Worm (Caenorhabditis elegans) whole organism, L4 larva: ENCODE measurements around the gene F49C12.9.

Experiments used
- F10B5.3 ChIP-seq: sonication (generic microtip); optimal IDR thresholded peaks from 2 replicates; lab custom pipeline; 2016; ENCODE audit warnings: mild to moderate bottlenecking, missing genetic modification characterization, missing compliant biosample characterization
- F26F4.8 ChIP-seq: fragments of 200-800 bp; sonication (Bioruptor generic); conservative IDR thresholded peaks from 2 replicates; pipeline ENCODE4 v1.3.6; 2022; ENCODE audit warnings: missing genetic modification characterization, missing compliant biosample characterization
- F44E2.7 ChIP-seq: fragments of 200-800 bp; sonication (Bioruptor generic); IDR thresholded peaks from 2 replicates; pipeline ENCODE4 v2.1.2; 2022; ENCODE audit warnings: missing genetic modification characterization, missing compliant biosample characterization
- T20F7.1 ChIP-seq: fragments of 200-800 bp; sonication (Bioruptor generic); optimal IDR thresholded peaks from 2 replicates; lab custom pipeline; 2018; ENCODE audit warnings: mild to moderate bottlenecking, missing genetic modification characterization, missing compliant biosample characterization
- T26A8.4 ChIP-seq: fragments of 200-800 bp; sonication (Bioruptor generic); IDR thresholded peaks from 2 replicates; pipeline ENCODE4 v1.3.6; 2022; ENCODE audit warnings: missing genetic modification characterization, missing compliant biosample characterization
- Y75B8A.6 ChIP-seq: fragments of 200-800 bp; sonication (Bioruptor generic); IDR thresholded peaks from 2 replicates; pipeline ENCODE4 v1.3.6; 2022; ENCODE audit warnings: missing genetic modification reagents, missing genetic modification characterization, missing compliant biosample characterization
- ZK337.2 ChIP-seq: fragments of 200-800 bp; sonication (Bioruptor generic); IDR thresholded peaks from 2 replicates; pipeline ENCODE4 v1.3.6; 2022; ENCODE audit warnings: missing genetic modification reagents, missing genetic modification characterization, missing compliant biosample characterization
- aha-1 ChIP-seq: fragments of 150-350 bp; peaks from one replicate; lab custom pipeline; 2014; ENCODE audit warnings: missing biosample characterization, missing genetic modification characterization
- ama-1 ChIP-seq: fragments of 150-350 bp; optimal IDR thresholded peaks from 2 replicates; lab custom pipeline; 2014; ENCODE audit warnings: inconsistent platforms, mixed read lengths
- arid-1 ChIP-seq: fragments of 200-800 bp; sonication (Bioruptor generic); conservative IDR thresholded peaks from 2 replicates; pipeline ENCODE4 v1.3.6; 2022; ENCODE audit warnings: missing genetic modification reagents, missing genetic modification characterization, missing compliant biosample characterization
- ceh-32 ChIP-seq: sonication (generic microtip); optimal IDR thresholded peaks from 2 replicates; lab custom pipeline; 2016; ENCODE audit warnings: mild to moderate bottlenecking, missing genetic modification characterization, missing compliant biosample characterization; ENCODE audit not compliant: poor library complexity
- ceh-44 ChIP-seq: fragments of 200-800 bp; sonication (Bioruptor generic); IDR thresholded peaks from 2 replicates; pipeline ENCODE4 v1.3.6; 2022; ENCODE audit warnings: missing genetic modification reagents, missing genetic modification characterization, missing compliant biosample characterization
- ces-1 ChIP-seq: fragments of 150-350 bp; sonication (generic microtip); optimal IDR thresholded peaks from 4 replicates; lab custom pipeline; 2014; ENCODE audit warnings: missing biosample characterization, missing genetic modification reagents, missing genetic modification characterization
- ctbp-1 ChIP-seq: fragments of 200-800 bp; sonication (Bioruptor generic); IDR thresholded peaks from 2 replicates; pipeline ENCODE4 v1.3.6; 2022; ENCODE audit warnings: missing genetic modification reagents, missing genetic modification characterization, missing compliant biosample characterization
- daf-8 ChIP-seq: fragments of 200-800 bp; sonication (Bioruptor generic); IDR thresholded peaks from 2 replicates; pipeline ENCODE4 v1.3.6; 2022; ENCODE audit warnings: missing genetic modification characterization, missing compliant biosample characterization
- dmd-6 ChIP-seq: fragments of 200-800 bp; sonication (Bioruptor generic); IDR thresholded peaks from 2 replicates; pipeline ENCODE4 v1.3.6; 2022; ENCODE audit warnings: missing genetic modification reagents, missing genetic modification characterization, missing compliant biosample characterization
- dmd-8 ChIP-seq: fragments of 200-800 bp; sonication (Bioruptor generic); IDR thresholded peaks from 2 replicates; pipeline ENCODE4 v1.3.6; 2022; ENCODE audit warnings: missing genetic modification characterization, missing compliant biosample characterization
- egl-43 ChIP-seq: fragments of 200-800 bp; sonication (Bioruptor generic); IDR thresholded peaks from 2 replicates; pipeline ENCODE4 v1.3.6; 2022; ENCODE audit warnings: missing genetic modification reagents, missing genetic modification characterization, missing compliant biosample characterization
- gei-8 ChIP-seq: fragments of 200-800 bp; sonication (Bioruptor generic); optimal IDR thresholded peaks from 2 replicates; lab custom pipeline; 2018; ENCODE audit warnings: mild to moderate bottlenecking, missing genetic modification characterization, missing compliant biosample characterization
- hlh-30 ChIP-seq: sonication (generic microtip); optimal IDR thresholded peaks from 2 replicates; lab custom pipeline; 2017; ENCODE audit warnings: antibody characterized with exemption, mild to moderate bottlenecking, missing genetic modification characterization, missing compliant biosample characterization; ENCODE audit not compliant: insufficient read depth
- hmg-1.1 ChIP-seq: fragments of 200-800 bp; sonication (Bioruptor generic); IDR thresholded peaks from 2 replicates; pipeline ENCODE4 v1.3.6; 2022; ENCODE audit warnings: missing genetic modification reagents, missing genetic modification characterization, missing compliant biosample characterization
- jun-1 ChIP-seq: fragments of 150-350 bp; optimal IDR thresholded peaks from 2 replicates; lab custom pipeline; 2014; ENCODE audit warnings: missing biosample characterization, missing genetic modification reagents, missing genetic modification characterization
- lin-38 ChIP-seq: fragments of 200-800 bp; sonication (Bioruptor generic); IDR thresholded peaks from 2 replicates; pipeline ENCODE4 v1.3.6; 2022; ENCODE audit warnings: missing genetic modification reagents, missing genetic modification characterization, missing compliant biosample characterization
- lir-3 ChIP-seq: sonication (generic microtip); optimal IDR thresholded peaks from 2 replicates; lab custom pipeline; 2016; ENCODE audit warnings: mild to moderate bottlenecking, missing genetic modification characterization, missing compliant biosample characterization
- lsy-2 ChIP-seq, 2 experiments: fragments of 150-350 bp in 1 of 2; sonication (generic microtip) in 1 of 2; optimal IDR thresholded peaks; 2 replicates each; lab custom pipeline; 2014 to 2017; ENCODE audit warnings: missing biosample characterization in 2 of 2, missing genetic modification characterization in 2 of 2
- madf-5 ChIP-seq, 2 experiments: fragments of 200-800 bp; sonication (Bioruptor generic); IDR thresholded peaks; 2 replicates each; pipeline ENCODE4 v1.3.6; 2022; ENCODE audit warnings: missing compliant biosample characterization in 2 of 2, missing genetic modification characterization in 2 of 2
- mdl-1 ChIP-seq, 2 experiments: fragments of 150-350 bp in 1 of 2; sonication (generic microtip) in 1 of 2; optimal IDR thresholded peaks; 2 replicates each; lab custom pipeline; 2014 to 2017; ENCODE audit warnings: missing biosample characterization in 2 of 2, missing genetic modification characterization in 2 of 2
- mdt-29 ChIP-seq: fragments of 200-800 bp; sonication (Bioruptor generic); IDR thresholded peaks from 2 replicates; pipeline ENCODE4 v1.3.6; 2022; ENCODE audit warnings: missing genetic modification reagents, missing genetic modification characterization, missing compliant biosample characterization
- mep-1 ChIP-seq: fragments of 150-350 bp; sonication (generic microtip); optimal IDR thresholded peaks from 3 replicates; lab custom pipeline; 2014; ENCODE audit warnings: missing biosample characterization, missing genetic modification characterization
- mes-2 ChIP-seq: sonication (generic microtip); optimal IDR thresholded peaks from 2 replicates; lab custom pipeline; 2016; ENCODE audit warnings: missing genotype, mild to moderate bottlenecking, missing genetic modification characterization, missing compliant biosample characterization; ENCODE audit not compliant: poor library complexity, severe bottlenecking
- nhr-102 ChIP-seq: sonication (generic microtip); optimal IDR thresholded peaks from 2 replicates; lab custom pipeline; 2016; ENCODE audit warnings: mild to moderate bottlenecking, missing genetic modification characterization, moderate library complexity, missing compliant biosample characterization
- nhr-237 ChIP-seq: sonication (generic microtip); optimal IDR thresholded peaks from 2 replicates; lab custom pipeline; 2017; ENCODE audit warnings: missing biosample characterization, missing genetic modification characterization
- nhr-28 ChIP-seq: fragments of 150-350 bp; optimal IDR thresholded peaks from 2 replicates; lab custom pipeline; 2014; ENCODE audit warnings: missing biosample characterization, missing genetic modification characterization
- nhr-42 ChIP-seq: fragments of 200-800 bp; sonication (Bioruptor generic); IDR thresholded peaks from 2 replicates; pipeline ENCODE4 v1.3.6; 2022; ENCODE audit warnings: missing genetic modification characterization, missing compliant biosample characterization
- nhr-48 ChIP-seq: sonication (generic microtip); optimal IDR thresholded peaks from 2 replicates; lab custom pipeline; 2016; ENCODE audit warnings: mild to moderate bottlenecking, missing genetic modification characterization, missing compliant biosample characterization
- nhr-76 ChIP-seq: fragments of 150-350 bp; optimal IDR thresholded peaks from 2 replicates; lab custom pipeline; 2014; ENCODE audit warnings: missing biosample characterization, missing genetic modification characterization
- php-3 ChIP-seq: fragments of 200-800 bp; sonication (Bioruptor generic); IDR thresholded peaks from 2 replicates; pipeline ENCODE4 v1.3.6; 2022; ENCODE audit warnings: missing genetic modification reagents, missing genetic modification characterization, missing compliant biosample characterization
- pqm-1 ChIP-seq: sonication (generic microtip); optimal IDR thresholded peaks from 2 replicates; lab custom pipeline; 2017; ENCODE audit warnings: missing biosample characterization, missing genetic modification characterization
- saeg-2 ChIP-seq: fragments of 200-800 bp; sonication (Bioruptor generic); IDR thresholded peaks from 2 replicates; pipeline ENCODE4 v1.3.6; 2022; ENCODE audit warnings: missing genetic modification reagents, missing genetic modification characterization, missing compliant biosample characterization
- set-16 ChIP-seq: fragments of 200-800 bp; sonication (Bioruptor generic); IDR thresholded peaks from 2 replicates; pipeline ENCODE4 v1.3.6; 2022; ENCODE audit warnings: missing genetic modification reagents, missing genetic modification characterization, missing compliant biosample characterization
- snpc-4 ChIP-seq: fragments of 150-350 bp; optimal IDR thresholded peaks from 2 replicates; lab custom pipeline; 2014; ENCODE audit warnings: missing biosample characterization, missing genetic modification characterization
- spr-1 ChIP-seq: sonication (generic microtip); optimal IDR thresholded peaks from 2 replicates; lab custom pipeline; 2016; ENCODE audit warnings: mild to moderate bottlenecking, missing genetic modification characterization, missing compliant biosample characterization
- spr-3 ChIP-seq: fragments of 200-800 bp; sonication (Bioruptor generic); optimal IDR thresholded peaks from 2 replicates; lab custom pipeline; 2018; ENCODE audit warnings: mild to moderate bottlenecking, missing genetic modification characterization, missing compliant biosample characterization
- tag-97 ChIP-seq: fragments of 200-800 bp; sonication (Bioruptor generic); IDR thresholded peaks from 2 replicates; pipeline ENCODE4 v1.3.6; 2022; ENCODE audit warnings: missing genetic modification characterization, missing compliant biosample characterization
- tra-1 ChIP-seq: fragments of 200-800 bp; sonication (Bioruptor generic); IDR thresholded peaks from 2 replicates; pipeline ENCODE4 v1.3.6; 2022; ENCODE audit warnings: missing genetic modification reagents, missing genetic modification characterization, missing compliant biosample characterization
- unc-130 ChIP-seq: sonication (generic microtip); optimal IDR thresholded peaks from 2 replicates; lab custom pipeline; 2016; ENCODE audit warnings: missing genetic modification reagents, missing genetic modification characterization, missing compliant biosample characterization
- unc-39 ChIP-seq: sonication (generic microtip); optimal IDR thresholded peaks from 2 replicates; lab custom pipeline; 2017; ENCODE audit warnings: missing biosample characterization, missing genetic modification characterization
- zag-1 ChIP-seq: fragments of 150-350 bp; optimal IDR thresholded peaks from 2 replicates; lab custom pipeline; 2014; ENCODE audit warnings: missing biosample characterization, missing genetic modification characterization

The F49C12.9 gene

ce11 chrIV:9336538-9337090 is 20.6 kb upstream of the F49C12.9 start, which contains the start of gene T20D3.5:
TSS of gene T20D3.5 (plus strand) at chrIV:9337040.
- TF ChIP-seq mes-2 (tag; lab: Kevin White, UChicago) (peak; percentile 66), unc-130 (peak; percentile 67), nhr-237 (tag; lab: Kevin White, UChicago) (no peak), nhr-42 (GFP tag; lab: Robert Waterston, UW) (no peak)

ce11 chrIV:9335552-9336251 is 19.7 kb upstream of the F49C12.9 start, which contains the start of the genes coa-4 and T20D3.14:
TSS of gene coa-4 (minus strand) at chrIV:9335602.
TSS of gene T20D3.14 (minus strand) at chrIV:9335909.
- TF ChIP-seq ceh-44 (GFP tag; lab: Robert Waterston, UW), result no peak
- no peak for TF ChIP-seq ces-1 (GFP tag; lab: Kevin White, UChicago)
- no peak for TF ChIP-seq ceh-32
- no peak for TF ChIP-seq F44E2.7
- no peak for TF ChIP-seq lir-3 (tag; lab: Kevin White, UChicago)
- TF ChIP-seq nhr-42 (GFP tag; lab: Robert Waterston, UW), result no peak
- peak in 1 of 2 experiments; percentile 57 for TF ChIP-seq lsy-2 (tag; optimal IDR thresholded peaks at IDR 0.05; lab: Kevin White, UChicago)
- TF ChIP-seq nhr-102 (tag; lab: Kevin White, UChicago), result no peak
- no peak for TF ChIP-seq F26F4.8 (GFP tag; lab: Robert Waterston, UW)
- no peak for TF ChIP-seq daf-8
- no peak for TF ChIP-seq set-16 (GFP tag; lab: Robert Waterston, UW)
- peak; percentile 24 for TF ChIP-seq pqm-1
- no peak for TF ChIP-seq Y75B8A.6
- no peak for TF ChIP-seq saeg-2
- TF ChIP-seq tra-1, result no peak
- 0 out of 2 replicates have a peak, but pooled peaks have one; percentile 40 for TF ChIP-seq hmg-1.1 (GFP tag; lab: Robert Waterston, UW)
- TF ChIP-seq nhr-237 (tag; lab: Kevin White, UChicago), result no peak
- TF ChIP-seq nhr-76, result no peak
- peak; percentile 57 for TF ChIP-seq hlh-30 (tag; lab: Kevin White, UChicago)
- TF ChIP-seq T26A8.4 (GFP tag; lab: Robert Waterston, UW), result no peak
- TF ChIP-seq unc-130, result no peak
- no peak for TF ChIP-seq tag-97
- no peak for TF ChIP-seq ZK337.2 (GFP tag; lab: Robert Waterston, UW)
- TF ChIP-seq madf-5 (GFP tag; IDR thresholded peaks at IDR 0.05; lab: Robert Waterston, UW), result no peak
- no peak for TF ChIP-seq snpc-4
- TF ChIP-seq nhr-48 (tag; lab: Kevin White, UChicago), result no peak
- TF ChIP-seq ama-1 (lab: Kevin White, UChicago), result no peak
- TF ChIP-seq jun-1 (tag; lab: Kevin White, UChicago), result no peak
- TF ChIP-seq gei-8 (GFP tag; lab: Kevin White, UChicago), result no peak
- no peak for TF ChIP-seq F10B5.3 (tag; lab: Kevin White, UChicago)
- TF ChIP-seq ctbp-1 (GFP tag; lab: Robert Waterston, UW), result no peak
- TF ChIP-seq zag-1, result no peak
- no peak for TF ChIP-seq mdl-1 (tag; optimal IDR thresholded peaks at IDR 0.05; lab: Kevin White, UChicago)
- TF ChIP-seq php-3, result no peak
- TF ChIP-seq aha-1 (tag; lab: Kevin White, UChicago), result peak; percentile 63
- TF ChIP-seq spr-1 (tag; lab: Kevin White, UChicago), result no peak
- peak; percentile 75 for TF ChIP-seq dmd-6 (GFP tag; lab: Robert Waterston, UW)
- peak; percentile 29; the same call in 1 of the 2 replicates for TF ChIP-seq lin-38 (GFP tag; lab: Robert Waterston, UW)
- peak; percentile 55 for TF ChIP-seq mep-1 (tag; lab: Kevin White, UChicago)
- TF ChIP-seq T20F7.1 (GFP tag; lab: Kevin White, UChicago), result no peak
- no peak for TF ChIP-seq egl-43 (GFP tag; lab: Robert Waterston, UW)
- no peak for TF ChIP-seq mdt-29 (GFP tag; lab: Robert Waterston, UW)
- TF ChIP-seq unc-39 (tag; lab: Kevin White, UChicago), result no peak
- no peak for TF ChIP-seq dmd-8 (GFP tag; lab: Robert Waterston, UW)
- TF ChIP-seq spr-3 (GFP tag; lab: Kevin White, UChicago), result no peak
- no peak for TF ChIP-seq arid-1 (GFP tag; lab: Robert Waterston, UW)
- peak; percentile 27 for TF ChIP-seq nhr-28 (tag; lab: Kevin White, UChicago)
